Fruit fly (Drosophila melanogaster): ENCODE results near the gene Nhe3.

Nhe3 gene

DNA sequence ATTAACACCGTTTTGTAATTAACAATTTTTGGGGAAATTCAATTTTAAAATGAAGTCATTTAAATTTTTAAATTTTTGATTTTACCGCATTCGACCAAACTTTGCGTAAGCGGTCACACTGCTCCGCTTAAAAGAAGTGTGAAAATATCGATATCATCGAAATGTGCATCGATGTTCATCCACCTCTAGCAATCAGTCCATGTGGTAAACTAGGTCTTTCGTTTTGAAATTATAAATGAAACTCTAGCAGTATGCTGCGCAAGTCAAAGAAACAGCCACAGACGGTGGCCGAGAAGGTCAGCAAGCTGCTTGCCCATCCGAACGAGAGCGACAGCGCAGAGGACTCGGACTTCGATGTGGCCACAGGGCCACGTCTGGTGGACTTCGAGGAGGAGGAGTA, 33.3 kb upstream of the Nhe3 start, which contains the start of gene Aatf (continued):
- peak; percentile 89 for TF ChIP-seq unc-4 (GFP tag; IDR thresholded peaks at IDR 0.05; ENCODE audit: partially characterized antibody)
- TF ChIP-seq CG14860 (GFP tag; IDR thresholded peaks at IDR 0.05; ENCODE audit: partially characterized antibody), result peak; percentile 59; the same call in 2 of the 3 replicates
- peak; percentile 88 for TF ChIP-seq CG34224 (GFP tag; IDR thresholded peaks at IDR 0.05; ENCODE audit: partially characterized antibody)
- no peak for TF ChIP-seq Poxn (GFP tag; IDR thresholded peaks at IDR 0.05)
- TF ChIP-seq lmd (GFP tag; IDR thresholded peaks at IDR 0.05), result no peak
- TF ChIP-seq Scr (GFP tag; IDR thresholded peaks at IDR 0.05; ENCODE audit: partially characterized antibody), result peak; percentile 83
- TF ChIP-seq Med (GFP tag), result peak; percentile 81
- TF ChIP-seq CG14667 (GFP tag; IDR thresholded peaks at IDR 0.05), result no peak
- no peak for TF ChIP-seq HmgD (GFP tag; optimal IDR thresholded peaks at IDR 0.05)
- TF ChIP-seq CG6254 (GFP tag; optimal IDR thresholded peaks at IDR 0.05), result no peak
- no peak for TF ChIP-seq zfh1 (GFP tag; IDR thresholded peaks at IDR 0.05)
- no peak for TF ChIP-seq CG8290 (GFP tag; optimal IDR thresholded peaks at IDR 0.05)
- TF ChIP-seq CG8290 (tag; optimal IDR thresholded peaks at IDR 0.05), result no peak
- peak; percentile 53; the same call in 1 of the 3 replicates for TF ChIP-seq hb (GFP tag; IDR thresholded peaks at IDR 0.05; ENCODE audit: partially characterized antibody)
- no peak for TF ChIP-seq usp (GFP tag; optimal IDR thresholded peaks at IDR 0.05)
- TF ChIP-seq slbo (GFP tag; IDR thresholded peaks at IDR 0.05), result no peak
- no peak for TF ChIP-seq CG30431 (GFP tag; optimal IDR thresholded peaks at IDR 0.05)
- peak; percentile 36; the same call in 1 of the 2 replicates for TF ChIP-seq CG3847 (GFP tag; IDR thresholded peaks at IDR 0.05)
- TF ChIP-seq CG10565 (GFP tag; optimal IDR thresholded peaks at IDR 0.05), result no peak
- TF ChIP-seq sens-2 (GFP tag; IDR thresholded peaks at IDR 0.05), result no peak
- TF ChIP-seq Mrtf (GFP tag; IDR thresholded peaks at IDR 0.05), result no peak
- TF ChIP-seq MBD-R2 (GFP tag; IDR thresholded peaks at IDR 0.05), result peak; percentile 84
- no peak for TF ChIP-seq Vsx1 (GFP tag; optimal IDR thresholded peaks at IDR 0.05)
- TF ChIP-seq mam (GFP tag; optimal IDR thresholded peaks at IDR 0.05), result no peak
- no peak for TF ChIP-seq HHEX (GFP tag; optimal IDR thresholded peaks at IDR 0.05)
- no peak for TF ChIP-seq wek (GFP tag; optimal IDR thresholded peaks at IDR 0.05)
- no peak for TF ChIP-seq ci (GFP tag; IDR thresholded peaks at IDR 0.05)
- no peak for TF ChIP-seq jing (GFP tag; optimal IDR thresholded peaks at IDR 0.05)
- no peak for TF ChIP-seq pan (optimal IDR thresholded peaks at IDR 0.05)
- TF ChIP-seq pan (GFP tag; optimal IDR thresholded peaks at IDR 0.05 in 1 of 2, IDR thresholded peaks at IDR 0.05 in 1 of 2), result peak in 1 of 2 experiments; percentile 21
- no peak for TF ChIP-seq mirr (GFP tag; optimal IDR thresholded peaks at IDR 0.05)
- TF ChIP-seq CG12071 (GFP tag; optimal IDR thresholded peaks at IDR 0.05), result no peak
- TF ChIP-seq CG3838 (GFP tag; optimal IDR thresholded peaks at IDR 0.05), result no peak
- no peak for TF ChIP-seq CG17361 (GFP tag; IDR thresholded peaks at IDR 0.05)
- TF ChIP-seq jumu (GFP tag; optimal IDR thresholded peaks at IDR 0.05), result no peak
- TF ChIP-seq CG10959 (GFP tag; IDR thresholded peaks at IDR 0.05), result no peak
- peak; percentile 42 for TF ChIP-seq nmo (GFP tag; optimal IDR thresholded peaks at IDR 0.05)
- TF ChIP-seq crc (GFP tag; optimal IDR thresholded peaks at IDR 0.05), result no peak
- TF ChIP-seq jigr1 (GFP tag; IDR thresholded peaks at IDR 0.05), result no peak
- TF ChIP-seq CG7271 (tag; optimal IDR thresholded peaks at IDR 0.05), result peak; percentile 7
- no peak for TF ChIP-seq NC2β (GFP tag; optimal IDR thresholded peaks at IDR 0.05)
- no peak for TF ChIP-seq croc (GFP tag; conservative IDR thresholded peaks at IDR 0.05)
- TF ChIP-seq CG2875 (GFP tag; optimal IDR thresholded peaks at IDR 0.05), result no peak
- TF ChIP-seq Ets65A (GFP tag), result peak; percentile 51
- no peak for TF ChIP-seq ap (GFP tag; IDR thresholded peaks at IDR 0.05)
